Fruit fly (Drosophila melanogaster): ENCODE results near the gene CG33116.
A peak's percentile ranks its signal among the peaks of the same experiment; 100 is the strongest.

Gene CG33116

DNA sequence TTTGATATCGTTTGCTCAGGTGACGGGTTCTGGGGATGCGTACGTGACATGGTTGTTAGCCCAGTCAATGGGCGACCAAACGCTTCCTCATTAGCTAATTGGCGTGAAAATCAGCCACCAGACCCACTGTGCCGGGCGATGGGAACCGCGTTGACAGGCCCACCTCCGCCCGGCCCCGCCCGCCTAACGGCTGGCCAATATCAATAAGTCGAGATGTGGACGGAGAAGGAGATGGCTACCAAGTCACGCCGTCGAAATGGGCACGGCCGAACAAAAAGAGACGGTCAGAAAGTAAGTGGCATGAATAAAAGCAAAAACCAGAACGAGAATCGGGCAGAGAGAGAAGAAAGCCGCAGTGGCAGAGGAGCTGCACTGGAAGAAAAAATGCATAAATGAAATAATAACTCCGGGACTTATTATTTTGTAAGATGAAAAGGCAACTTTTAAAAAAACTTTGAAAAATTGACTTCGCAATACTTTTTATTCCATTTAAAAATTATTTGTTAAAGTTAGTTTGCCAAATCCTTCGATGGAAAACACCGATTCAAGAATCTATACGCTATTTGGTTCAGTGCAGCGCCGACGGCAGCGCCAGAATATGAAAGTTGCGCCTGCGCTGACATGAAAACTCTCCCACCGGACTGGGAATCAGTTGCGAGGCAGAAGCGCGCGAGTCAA lies 4.6 kb downstream of the CG33116 start, which contains the start of gene CG13082:
TSS of gene CG13082 (plus strand) at position 647 of the 678 bp plus-strand sequence.
- peak; percentile 84 for TF ChIP-seq CG8319 (GFP tag; optimal IDR thresholded peaks at IDR 0.05)
- peak; percentile 66 for TF ChIP-seq CG16779 (tag; optimal IDR thresholded peaks at IDR 0.05)
- TF ChIP-seq achi (GFP tag; optimal IDR thresholded peaks at IDR 0.05) = peak; percentile 92
- peak; percentile 69 for TF ChIP-seq dsx (GFP tag; optimal IDR thresholded peaks at IDR 0.05; ENCODE audit: poor library complexity, severe bottlenecking)
- TF ChIP-seq CG6792 (GFP tag; optimal IDR thresholded peaks at IDR 0.05) = peak; percentile 93
- peak; percentile 94 for TF ChIP-seq Eip93F (GFP tag; optimal IDR thresholded peaks at IDR 0.05)
- TF ChIP-seq OdsH (GFP tag; optimal IDR thresholded peaks at IDR 0.05) = peak; percentile 89
- TF ChIP-seq CG6854 (GFP tag; optimal IDR thresholded peaks at IDR 0.05) = peak; percentile 90
- TF ChIP-seq Hr38 (GFP tag; optimal IDR thresholded peaks at IDR 0.05) = no peak
- TF ChIP-seq CG34406 (GFP tag; optimal IDR thresholded peaks at IDR 0.05) = peak; percentile 91
- TF ChIP-seq Eip75B (GFP tag; optimal IDR thresholded peaks at IDR 0.05) = peak; percentile 93
- TF ChIP-seq Met (GFP tag; optimal IDR thresholded peaks at IDR 0.05) = peak; percentile 97
- TF ChIP-seq Lpt (GFP tag; optimal IDR thresholded peaks at IDR 0.05) = peak; percentile 88
- peak; percentile 67 for TF ChIP-seq CG7368 (GFP tag; optimal IDR thresholded peaks at IDR 0.05)
- peak; percentile 91 for TF ChIP-seq CG8119 (GFP tag; IDR thresholded peaks at IDR 0.05)
- TF ChIP-seq esn (GFP tag; optimal IDR thresholded peaks at IDR 0.05) = peak; percentile 97
- peak; percentile 73 for TF ChIP-seq Gug (GFP tag; IDR thresholded peaks at IDR 0.05)
- TF ChIP-seq pdm3 (GFP tag; optimal IDR thresholded peaks at IDR 0.05) = peak; percentile 88
- TF ChIP-seq net (GFP tag; optimal IDR thresholded peaks at IDR 0.05) = peak; percentile 83
- peak; percentile 93 for TF ChIP-seq acj6 (GFP tag; optimal IDR thresholded peaks at IDR 0.05)
- TF ChIP-seq CG31627 (GFP tag; optimal IDR thresholded peaks at IDR 0.05) = peak; percentile 96
- peak; percentile 94 for TF ChIP-seq Ets21C (GFP tag; optimal IDR thresholded peaks at IDR 0.05)
- TF ChIP-seq CG10669 (GFP tag; optimal IDR thresholded peaks at IDR 0.05) = peak; percentile 74
- TF ChIP-seq Sox15 (GFP tag; optimal IDR thresholded peaks at IDR 0.05) = peak; percentile 76
- peak; percentile 45; the same call in 1 of the 2 replicates for TF ChIP-seq CG11294 (GFP tag; IDR thresholded peaks at IDR 0.05)
- peak; percentile 87 for TF ChIP-seq CG6276 (GFP tag; optimal IDR thresholded peaks at IDR 0.05)
- peak; percentile 9 for TF ChIP-seq CG9139 (GFP tag; optimal IDR thresholded peaks at IDR 0.05)
- TF ChIP-seq ss (GFP tag; optimal IDR thresholded peaks at IDR 0.05) = peak; percentile 50 to 74
- peak; percentile 62 for TF ChIP-seq fd85E (GFP tag; optimal IDR thresholded peaks at IDR 0.05)
- TF ChIP-seq CG8632 (GFP tag; optimal IDR thresholded peaks at IDR 0.05) = peak; percentile 87
- TF ChIP-seq fd59A (GFP tag; optimal IDR thresholded peaks at IDR 0.05) = peak; percentile 67
- peak; percentile 89 for TF ChIP-seq CG15336 (GFP tag; IDR thresholded peaks at IDR 0.05)
- peak; percentile 83 for TF ChIP-seq vri (GFP tag; optimal IDR thresholded peaks at IDR 0.05)
- peak; percentile 80 for TF ChIP-seq Hr4 (GFP tag; optimal IDR thresholded peaks at IDR 0.05)
- peak; percentile 93 for TF ChIP-seq Blimp-1 (GFP tag; optimal IDR thresholded peaks at IDR 0.05)
- TF ChIP-seq salr (GFP tag; optimal IDR thresholded peaks at IDR 0.05) = peak; percentile 24 to 89
- TF ChIP-seq Sox102F (GFP tag; optimal IDR thresholded peaks at IDR 0.05) = peak; percentile 95
- TF ChIP-seq cyc (GFP tag; optimal IDR thresholded peaks at IDR 0.05) = peak; percentile 96
- peak; percentile 77 for TF ChIP-seq CG6808 (GFP tag; optimal IDR thresholded peaks at IDR 0.05)
- TF ChIP-seq dac (GFP tag; optimal IDR thresholded peaks at IDR 0.05) = peak; percentile 81
- TF ChIP-seq lz (GFP tag; optimal IDR thresholded peaks at IDR 0.05) = peak; percentile 96
- peak; percentile 97 for TF ChIP-seq svp (GFP tag)
- TF ChIP-seq Smox (GFP tag; optimal IDR thresholded peaks at IDR 0.05) = peak; percentile 96
- TF ChIP-seq Ets96B (tag; optimal IDR thresholded peaks at IDR 0.05) = peak; percentile 76
- peak; percentile 87 for TF ChIP-seq CG10631 (GFP tag; optimal IDR thresholded peaks at IDR 0.05)
- peak; percentile 87 for TF ChIP-seq CG4318 (GFP tag; optimal IDR thresholded peaks at IDR 0.05)
- TF ChIP-seq CG1621 (tag; optimal IDR thresholded peaks at IDR 0.05) = peak; percentile 39
- peak; percentile 72 for TF ChIP-seq eg (GFP tag; IDR thresholded peaks at IDR 0.05)
- peak; percentile 96 for TF ChIP-seq Eip78C (GFP tag)
- TF ChIP-seq topi (GFP tag; optimal IDR thresholded peaks at IDR 0.05) = peak; percentile 96
- peak; percentile 63 for TF ChIP-seq spab (GFP tag; optimal IDR thresholded peaks at IDR 0.05)
